Worm (Caenorhabditis elegans) whole organism, L4/young adult: ENCODE data around the gene F39D8.3.

ENCODE experiments used
- W03F9.2 ChIP-seq: fragments of 150-350 bp; optimal IDR thresholded peaks from 2 replicates; lab custom pipeline; 2014; ENCODE audit warnings: missing biosample characterization, missing genetic modification characterization
- him-1 ChIP-seq: sonication (generic microtip); optimal IDR thresholded peaks from 2 replicates; lab custom pipeline; 2016; ENCODE audit warnings: missing genotype, missing genetic modification reagents, missing genetic modification characterization, missing compliant biosample characterization

DNA sequence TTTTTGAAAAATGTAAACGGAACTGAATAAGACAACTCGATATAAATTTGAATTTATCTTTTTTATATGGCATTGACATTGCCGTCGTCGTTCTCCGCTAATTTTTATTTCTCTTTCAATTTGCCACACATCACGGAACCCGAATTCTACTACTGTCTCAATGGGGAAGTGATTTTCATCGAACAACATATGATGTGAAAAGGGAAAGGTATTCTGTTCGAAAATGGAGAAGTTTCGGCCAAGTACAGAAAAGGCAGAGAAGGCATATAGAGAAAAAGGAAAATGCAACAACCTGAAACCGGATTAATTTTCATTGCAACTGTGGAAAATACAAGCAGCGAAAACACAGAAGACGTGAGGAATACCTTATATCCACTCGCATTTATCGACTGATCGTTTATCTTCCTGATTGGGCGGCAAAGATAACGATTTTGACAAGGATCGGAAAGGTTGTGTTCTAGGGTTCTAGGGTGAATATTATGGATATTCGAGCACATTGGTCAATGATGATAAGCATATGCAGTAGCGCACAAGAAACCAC lies 46.0 kb upstream of the F39D8.3 start:
- TF ChIP-seq him-1 (tag; lab: Kevin White, UChicago): no peak
- no peak for TF ChIP-seq W03F9.2
